Fruit fly (Drosophila melanogaster): ENCODE data around the gene Dip-C.

Dip-C gene

dm6 chr3R:12431030-12431489, 17.5 kb upstream of the Dip-C start, which contains the start of gene Prosalpha2 (continued):
- no peak for TF ChIP-seq Dbx (GFP tag; IDR thresholded peaks at IDR 0.05)
- no peak for TF ChIP-seq CG11504 (tag; optimal IDR thresholded peaks at IDR 0.05)
- peak; percentile 59 for TF ChIP-seq row (GFP tag; IDR thresholded peaks at IDR 0.05)
- peak; percentile 5 for TF ChIP-seq CG13775 (GFP tag; optimal IDR thresholded peaks at IDR 0.05)
- no peak for TF ChIP-seq NC2β (GFP tag; optimal IDR thresholded peaks at IDR 0.05)
- peak; percentile 3 for TF ChIP-seq CG4424 (GFP tag; optimal IDR thresholded peaks at IDR 0.05)
- TF ChIP-seq chn (GFP tag; optimal IDR thresholded peaks at IDR 0.05): peak; percentile 24
- TF ChIP-seq CG10147 (GFP tag; optimal IDR thresholded peaks at IDR 0.05): peak; percentile 11
- peak; percentile 73 for TF ChIP-seq Med (GFP tag)
- peak; percentile 11 for TF ChIP-seq CG8924 (tag; optimal IDR thresholded peaks at IDR 0.05)
- TF ChIP-seq aop (GFP tag; IDR thresholded peaks at IDR 0.05): no peak
- TF ChIP-seq Ets65A (GFP tag): no peak
- no peak for TF ChIP-seq CG30403 (GFP tag; optimal IDR thresholded peaks at IDR 0.05)
- TF ChIP-seq crc (GFP tag; optimal IDR thresholded peaks at IDR 0.05): no peak
- peak; percentile 53 for TF ChIP-seq YL-1 (GFP tag; optimal IDR thresholded peaks at IDR 0.05)
- TF ChIP-seq CG12659 (GFP tag; optimal IDR thresholded peaks at IDR 0.05): peak; percentile 68
- TF ChIP-seq CG1603 (tag; optimal IDR thresholded peaks at IDR 0.05): peak; percentile 55
- peak; percentile 41 for TF ChIP-seq stwl (tag; optimal IDR thresholded peaks at IDR 0.05)
- peak; percentile 21; the same call in 1 of the 2 replicates for TF ChIP-seq Ptx1 (GFP tag; IDR thresholded peaks at IDR 0.05)
- no peak for TF ChIP-seq CG42726 (GFP tag; IDR thresholded peaks at IDR 0.05; ENCODE audit: partially characterized antibody)
- TF ChIP-seq Elba2 (GFP tag; optimal IDR thresholded peaks at IDR 0.05): peak; percentile 72
- peak; percentile 1 for TF ChIP-seq nom (GFP tag; optimal IDR thresholded peaks at IDR 0.05)
- peak; percentile 9 for TF ChIP-seq CG8290 (GFP tag; optimal IDR thresholded peaks at IDR 0.05)
- no peak for TF ChIP-seq CG8290 (tag; optimal IDR thresholded peaks at IDR 0.05)
- TF ChIP-seq Rfx (GFP tag; IDR thresholded peaks at IDR 0.05): 0 out of 2 replicates have a peak, but pooled peaks have one; percentile 21
- peak; percentile 20 for TF ChIP-seq CG13424 (tag; optimal IDR thresholded peaks at IDR 0.05)
- no peak for TF ChIP-seq br (optimal IDR thresholded peaks at IDR 0.05)
- no peak for TF ChIP-seq CG10431 (GFP tag; optimal IDR thresholded peaks at IDR 0.05)
- peak; percentile 1 for TF ChIP-seq CG12391 (tag; optimal IDR thresholded peaks at IDR 0.05)

dm6 chr3R:12429120-12429610, 15.6 kb upstream of the Dip-C start, which contains the start of the genes CG5641 and CG5245:
Gene CG5641, minus strand, starts transcription at chr3R:12429282.
Gene CG5245, plus strand, starts transcription at chr3R:12429560.
- TF ChIP-seq az2 (GFP tag; optimal IDR thresholded peaks at IDR 0.05): no peak
- TF ChIP-seq CG10654 (GFP tag; optimal IDR thresholded peaks at IDR 0.05): no peak
- TF ChIP-seq CG17385 (GFP tag; optimal IDR thresholded peaks at IDR 0.05): no peak
- no peak for TF ChIP-seq schlank (tag; optimal IDR thresholded peaks at IDR 0.05)
- no peak for TF ChIP-seq Hey (tag; optimal IDR thresholded peaks at IDR 0.05)
- TF ChIP-seq slbo (GFP tag; IDR thresholded peaks at IDR 0.05): no peak
- TF ChIP-seq hkb (optimal IDR thresholded peaks at IDR 0.05): peak; percentile 26
- no peak for TF ChIP-seq hkb (GFP tag; IDR thresholded peaks at IDR 0.05)
- no peak for TF ChIP-seq CG6813 (GFP tag; optimal IDR thresholded peaks at IDR 0.05)
- no peak for TF ChIP-seq D (optimal IDR thresholded peaks at IDR 0.05)
- no peak for TF ChIP-seq D (GFP tag; optimal IDR thresholded peaks at IDR 0.05)
- TF ChIP-seq CG34224 (GFP tag; IDR thresholded peaks at IDR 0.05; ENCODE audit: partially characterized antibody): no peak
- TF ChIP-seq H15 (GFP tag; IDR thresholded peaks at IDR 0.05): no peak
- no peak for TF ChIP-seq CG9817 (tag; optimal IDR thresholded peaks at IDR 0.05)
- no peak for TF ChIP-seq CG9437 (GFP tag; optimal IDR thresholded peaks at IDR 0.05)
- no peak for TF ChIP-seq lola (GFP tag; optimal IDR thresholded peaks at IDR 0.05)
- no peak for TF ChIP-seq CG5953 (GFP tag; IDR thresholded peaks at IDR 0.05)
- no peak for TF ChIP-seq Blimp-1 (GFP tag; optimal IDR thresholded peaks at IDR 0.05)
- no peak for TF ChIP-seq CG10543 (GFP tag; optimal IDR thresholded peaks at IDR 0.05)
- TF ChIP-seq usp (GFP tag; optimal IDR thresholded peaks at IDR 0.05): no peak
- TF ChIP-seq run (tag; optimal IDR thresholded peaks at IDR 0.05): no peak
- TF ChIP-seq CG6272 (GFP tag; IDR thresholded peaks at IDR 0.05): no peak
- no peak for TF ChIP-seq vnd (GFP tag; IDR thresholded peaks at IDR 0.05; ENCODE audit: partially characterized antibody)
- TF ChIP-seq CG16779 (GFP tag; IDR thresholded peaks at IDR 0.05): no peak
- peak; percentile 23 for TF ChIP-seq YL-1 (GFP tag; optimal IDR thresholded peaks at IDR 0.05)
